Worm (Caenorhabditis elegans) whole organism, young adult: ENCODE results near the gene K09G1.2.
A peak's percentile ranks its signal among the peaks of the same experiment; 100 is the strongest.

Source experiments
- B0261.1 ChIP-seq: sonication (generic microtip); optimal IDR thresholded peaks from 2 replicates; lab custom pipeline; 2016; ENCODE audit warnings: mild to moderate bottlenecking, missing genetic modification characterization, moderate library complexity, missing compliant biosample characterization
- B0336.3 ChIP-seq: fragments of 200-800 bp; sonication (Bioruptor generic); IDR thresholded peaks from 2 replicates; pipeline ENCODE4 v1.3.6; 2022; ENCODE audit warnings: missing genetic modification characterization, missing compliant biosample characterization
- C06A6.2 ChIP-seq: fragments of 200-800 bp; sonication (Bioruptor generic); conservative IDR thresholded peaks from 2 replicates; pipeline ENCODE4 v1.3.6; 2022; ENCODE audit warnings: missing genetic modification characterization, missing compliant biosample characterization
- F10E7.11 ChIP-seq: sonication (generic microtip); optimal IDR thresholded peaks from 2 replicates; lab custom pipeline; 2017; ENCODE audit warnings: mild to moderate bottlenecking, missing genetic modification characterization, moderate library complexity, missing compliant biosample characterization
- F22D6.2 ChIP-seq: sonication (generic microtip); optimal IDR thresholded peaks from 2 replicates; lab custom pipeline; 2016; ENCODE audit warnings: mild to moderate bottlenecking, missing genetic modification characterization, missing compliant biosample characterization
- F23B12.7 ChIP-seq: sonication (generic microtip); optimal IDR thresholded peaks from 2 replicates; lab custom pipeline; 2017; ENCODE audit warnings: missing genetic modification characterization, mild to moderate bottlenecking, missing compliant biosample characterization, antibody characterized with exemption, moderate library complexity; ENCODE audit not compliant: insufficient read depth
- F33H1.4 ChIP-seq: fragments of 200-800 bp; sonication (Bioruptor generic); IDR thresholded peaks from 2 replicates; pipeline ENCODE4 v1.3.6; 2022; ENCODE audit warnings: missing genetic modification reagents, missing genetic modification characterization, missing compliant biosample characterization
- F37B4.10 ChIP-seq: fragments of 200-800 bp; sonication (Bioruptor generic); IDR thresholded peaks from 2 replicates; pipeline ENCODE4 v1.3.6; 2022; ENCODE audit warnings: missing genetic modification characterization, missing compliant biosample characterization
- F55B11.4 ChIP-seq: sonication (generic microtip); optimal IDR thresholded peaks from 2 replicates; lab custom pipeline; 2016; ENCODE audit warnings: missing compliant biosample characterization, missing genetic modification characterization, borderline replicate concordance; ENCODE audit not compliant: insufficient read depth
- F57C9.4 ChIP-seq: sonication (generic microtip); optimal IDR thresholded peaks from 2 replicates; lab custom pipeline; 2017; ENCODE audit warnings: mild to moderate bottlenecking, missing genetic modification characterization, missing compliant biosample characterization
- K11D2.4 ChIP-seq: fragments of 200-800 bp; sonication (Bioruptor generic); IDR thresholded peaks from 2 replicates; pipeline ENCODE4 v1.3.6; 2022; ENCODE audit warnings: missing genetic modification reagents, missing genetic modification characterization, missing compliant biosample characterization
- T26A5.8 ChIP-seq: sonication (generic microtip); optimal IDR thresholded peaks from 2 replicates; lab custom pipeline; 2016; ENCODE audit warnings: missing genetic modification characterization, missing compliant biosample characterization
- ZK185.1 ChIP-seq: sonication (generic microtip); optimal IDR thresholded peaks from 2 replicates; lab custom pipeline; 2016; ENCODE audit warnings: mild to moderate bottlenecking, missing genetic modification characterization, missing compliant biosample characterization; ENCODE audit not compliant: poor library complexity, severe bottlenecking
- aptf-2 ChIP-seq: fragments of 200-800 bp; sonication (Bioruptor generic); conservative IDR thresholded peaks from 2 replicates; pipeline ENCODE4 v1.3.6; 2022; ENCODE audit warnings: missing genetic modification reagents, missing genetic modification characterization, missing compliant biosample characterization
- aptf-3 ChIP-seq: fragments of 200-800 bp; sonication (Bioruptor generic); IDR thresholded peaks from 2 replicates; pipeline ENCODE4 v1.3.6; 2022; ENCODE audit warnings: missing genetic modification characterization, missing compliant biosample characterization
- athp-1 ChIP-seq: sonication (generic microtip); optimal IDR thresholded peaks from 2 replicates; lab custom pipeline; 2017; ENCODE audit warnings: mild to moderate bottlenecking, missing genetic modification characterization, missing compliant biosample characterization
- attf-6 ChIP-seq: fragments of 200-800 bp; sonication (Bioruptor generic); IDR thresholded peaks from 2 replicates; pipeline ENCODE4 v1.3.6; 2022; ENCODE audit warnings: missing genetic modification reagents, missing genetic modification characterization, missing compliant biosample characterization
- bed-2 ChIP-seq: fragments of 200-800 bp; sonication (Bioruptor generic); IDR thresholded peaks from 2 replicates; pipeline ENCODE4 v1.3.6; 2022; ENCODE audit warnings: missing genetic modification reagents, missing genetic modification characterization, missing compliant biosample characterization
- cebp-1 ChIP-seq, 2 experiments: fragments of 200-800 bp in 1 of 2; sonication (Bioruptor generic) in 1 of 2; sonication (generic microtip) in 1 of 2; IDR thresholded peaks in 1 of 2; optimal IDR thresholded peaks in 1 of 2; 2 replicates each; pipeline versions ENCODE4 v1.3.6 to Lab custom; 2017 to 2022; ENCODE audit warnings: missing compliant biosample characterization in 2 of 2, missing genetic modification characterization in 2 of 2, mild to moderate bottlenecking in 1 of 2, missing genetic modification reagents in 1 of 2, moderate library complexity in 1 of 2
- cebp-2 ChIP-seq: fragments of 200-800 bp; sonication (Bioruptor generic); IDR thresholded peaks from 2 replicates; pipeline ENCODE4 v1.3.6; 2022; ENCODE audit warnings: missing genetic modification characterization, missing compliant biosample characterization
- ceh-100 ChIP-seq: fragments of 200-800 bp; sonication (Bioruptor generic); IDR thresholded peaks from 2 replicates; pipeline ENCODE4 v1.3.6; 2022; ENCODE audit warnings: missing genetic modification reagents, missing genetic modification characterization, missing compliant biosample characterization
- ceh-58 ChIP-seq: fragments of 200-800 bp; sonication (Bioruptor generic); IDR thresholded peaks from 2 replicates; pipeline ENCODE4 v1.3.6; 2022; ENCODE audit warnings: missing genetic modification characterization, missing compliant biosample characterization
- ceh-79 ChIP-seq: sonication (generic microtip); optimal IDR thresholded peaks from 2 replicates; lab custom pipeline; 2017; ENCODE audit warnings: mild to moderate bottlenecking, missing genetic modification characterization, missing compliant biosample characterization
- ceh-91 ChIP-seq: fragments of 200-800 bp; sonication (Bioruptor generic); IDR thresholded peaks from 2 replicates; pipeline ENCODE4 v1.3.6; 2022; ENCODE audit warnings: missing genetic modification reagents, missing genetic modification characterization, missing compliant biosample characterization
- dpff-1 ChIP-seq: sonication (generic microtip); optimal IDR thresholded peaks from 2 replicates; lab custom pipeline; 2017; ENCODE audit warnings: mild to moderate bottlenecking, missing genetic modification characterization, missing compliant biosample characterization
- efl-1 ChIP-seq: fragments of 150-350 bp; optimal IDR thresholded peaks from 2 replicates; lab custom pipeline; 2014; ENCODE audit warnings: missing biosample characterization, missing genetic modification reagents, missing genetic modification characterization
- ekl-4 ChIP-seq: fragments of 200-800 bp; sonication (Bioruptor generic); IDR thresholded peaks from 2 replicates; pipeline ENCODE4 v1.3.6; 2022; ENCODE audit warnings: missing genetic modification reagents, missing genetic modification characterization, missing compliant biosample characterization
- fkh-3 ChIP-seq: sonication (generic microtip); optimal IDR thresholded peaks from 2 replicates; lab custom pipeline; 2016; ENCODE audit warnings: mild to moderate bottlenecking, missing genetic modification characterization, missing compliant biosample characterization
- him-1 ChIP-seq: sonication (generic microtip); optimal IDR thresholded peaks from 2 replicates; lab custom pipeline; 2016; ENCODE audit warnings: missing genotype, missing genetic modification reagents, missing genetic modification characterization, missing compliant biosample characterization
- hlh-26 ChIP-seq: fragments of 200-800 bp; sonication (Bioruptor generic); conservative IDR thresholded peaks from 2 replicates; pipeline ENCODE4 v1.3.6; 2022; ENCODE audit warnings: missing genetic modification reagents, missing genetic modification characterization, missing compliant biosample characterization
- hrde-1 ChIP-seq: sonication (generic microtip); optimal IDR thresholded peaks from 2 replicates; lab custom pipeline; 2016; ENCODE audit warnings: missing genetic modification characterization, mild to moderate bottlenecking, missing compliant biosample characterization, moderate library complexity, missing genotype, missing genetic modification reagents, borderline replicate concordance
- madf-3 ChIP-seq: fragments of 200-800 bp; sonication (Bioruptor generic); IDR thresholded peaks from 2 replicates; pipeline ENCODE4 v1.3.6; 2022; ENCODE audit warnings: missing genetic modification reagents, missing genetic modification characterization, missing compliant biosample characterization
- madf-6 ChIP-seq: fragments of 200-800 bp; sonication (Bioruptor generic); IDR thresholded peaks from 2 replicates; pipeline ENCODE4 v1.3.6; 2022; ENCODE audit warnings: missing genetic modification reagents, missing genetic modification characterization, missing compliant biosample characterization
- madf-8 ChIP-seq: fragments of 200-800 bp; sonication (Bioruptor generic); conservative IDR thresholded peaks from 2 replicates; pipeline ENCODE4 v1.3.6; 2022; ENCODE audit warnings: missing genetic modification reagents, missing genetic modification characterization, missing compliant biosample characterization
- mes-4 ChIP-seq: sonication (generic microtip); optimal IDR thresholded peaks from 2 replicates; lab custom pipeline; 2016; ENCODE audit warnings: missing genotype, missing genetic modification characterization, missing compliant biosample characterization
- nfyb-1 ChIP-seq: fragments of 200-800 bp; sonication (Bioruptor generic); IDR thresholded peaks from 2 replicates; pipeline ENCODE4 v1.3.6; 2022; ENCODE audit warnings: missing genetic modification reagents, missing genetic modification characterization, missing compliant biosample characterization
- nhr-179 ChIP-seq: sonication (generic microtip); optimal IDR thresholded peaks from 2 replicates; lab custom pipeline; 2016; ENCODE audit warnings: mild to moderate bottlenecking, missing genetic modification characterization, missing compliant biosample characterization
- rcor-1 ChIP-seq: fragments of 200-800 bp; sonication (Bioruptor generic); IDR thresholded peaks from 2 replicates; pipeline ENCODE4 v1.3.6; 2022; ENCODE audit warnings: missing genetic modification reagents, missing genetic modification characterization, missing compliant biosample characterization
- rec-8 ChIP-seq, 2 experiments: sonication (generic microtip); optimal IDR thresholded peaks; 2 replicates each; lab custom pipeline; 2016; ENCODE audit warnings: mild to moderate bottlenecking in 2 of 2, missing genetic modification characterization in 2 of 2, missing genetic modification reagents in 2 of 2, missing genotype in 2 of 2, missing biosample characterization in 1 of 2, missing compliant biosample characterization in 1 of 2, moderate library complexity in 1 of 2
- sdz-38 ChIP-seq: sonication (generic microtip); optimal IDR thresholded peaks from 2 replicates; lab custom pipeline; 2016; ENCODE audit warnings: missing genotype, missing genetic modification characterization, missing compliant biosample characterization
- snpc-1.3 ChIP-seq: sonication (generic microtip); optimal IDR thresholded peaks from 2 replicates; lab custom pipeline; 2017; ENCODE audit warnings: missing genetic modification characterization, mild to moderate bottlenecking, missing compliant biosample characterization, antibody characterized with exemption, moderate library complexity, missing genotype, missing genetic modification reagents; ENCODE audit not compliant: insufficient read depth
- somi-1 ChIP-seq: fragments of 200-800 bp; sonication (Bioruptor generic); optimal IDR thresholded peaks from 2 replicates; lab custom pipeline; 2018; ENCODE audit warnings: mild to moderate bottlenecking, missing genetic modification characterization, missing compliant biosample characterization
- tbx-9 ChIP-seq: sonication (generic microtip); optimal IDR thresholded peaks from 2 replicates; lab custom pipeline; 2016; ENCODE audit warnings: borderline replicate concordance, missing genetic modification characterization, inconsistent platforms, missing compliant biosample characterization
- zim-3 ChIP-seq: sonication (generic microtip); optimal IDR thresholded peaks from 2 replicates; lab custom pipeline; 2017; ENCODE audit warnings: mild to moderate bottlenecking, missing genetic modification characterization, moderate library complexity, missing compliant biosample characterization
- ztf-22 ChIP-seq: fragments of 200-800 bp; sonication (Bioruptor generic); optimal IDR thresholded peaks from 2 replicates; lab custom pipeline; 2018; ENCODE audit warnings: mild to moderate bottlenecking, missing genetic modification characterization, moderate library complexity, missing compliant biosample characterization
- ztf-26 ChIP-seq: sonication (generic microtip); optimal IDR thresholded peaks from 2 replicates; lab custom pipeline; 2017; ENCODE audit warnings: missing genetic modification characterization, missing compliant biosample characterization
- ztf-28 ChIP-seq: fragments of 200-800 bp; sonication (Bioruptor generic); IDR thresholded peaks from 2 replicates; pipeline ENCODE4 v1.3.6; 2022; ENCODE audit warnings: missing genetic modification reagents, missing genetic modification characterization, missing compliant biosample characterization
- ztf-6 ChIP-seq: fragments of 200-800 bp; sonication (Bioruptor generic); IDR thresholded peaks from 2 replicates; pipeline ENCODE4 v1.3.6; 2022; ENCODE audit warnings: missing genetic modification reagents, missing genetic modification characterization, missing compliant biosample characterization

The K09G1.2 gene

DNA sequence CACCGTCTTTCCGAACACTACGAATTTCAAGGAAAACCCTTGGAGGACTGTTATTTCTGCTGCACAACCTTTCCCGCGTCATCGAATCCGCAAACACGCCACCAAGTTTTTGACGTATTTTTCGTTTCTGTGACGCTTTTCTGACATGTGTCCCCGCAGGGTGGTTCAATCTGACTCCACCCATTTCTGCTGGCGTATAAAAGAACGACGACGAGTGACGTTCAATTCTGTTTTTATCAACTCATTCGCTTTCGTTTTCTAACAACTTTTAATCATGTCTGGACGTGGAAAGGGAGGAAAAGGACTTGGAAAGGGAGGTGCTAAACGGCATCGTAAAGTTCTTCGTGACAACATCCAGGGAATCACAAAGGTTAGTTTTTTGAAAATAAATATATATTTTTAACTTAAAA lies 43.6 kb upstream of the K09G1.2 start, which contains the start of gene his-37 (continued):
- TF ChIP-seq F10E7.11 = no peak
- no peak for TF ChIP-seq dpff-1
- TF ChIP-seq F57C9.4 (tag; lab: Kevin White, UChicago) = peak; percentile 64
- peak; percentile 93 for TF ChIP-seq madf-3 (GFP tag; lab: Robert Waterston, UW)
- peak; percentile 94 for TF ChIP-seq F23B12.7
- TF ChIP-seq C06A6.2 (GFP tag; lab: Robert Waterston, UW) = peak; percentile 96
- TF ChIP-seq ztf-26 = peak; percentile 98
- TF ChIP-seq him-1 = no peak
- peak; percentile 92 for TF ChIP-seq F22D6.2
- no peak for TF ChIP-seq madf-8 (GFP tag; lab: Robert Waterston, UW)
- no peak for TF ChIP-seq zim-3
- TF ChIP-seq madf-6 (GFP tag; lab: Robert Waterston, UW) = peak; percentile 33; the same call in 1 of the 2 replicates
- no peak for TF ChIP-seq sdz-38 (tag; lab: Kevin White, UChicago)
- TF ChIP-seq ekl-4 (GFP tag; lab: Robert Waterston, UW) = peak; percentile 93
- TF ChIP-seq aptf-2 = no peak
- TF ChIP-seq K11D2.4 (GFP tag; lab: Robert Waterston, UW) = peak; percentile 98
- TF ChIP-seq ceh-100 = peak; percentile 76
- no peak for TF ChIP-seq rec-8 (tag; optimal IDR thresholded peaks at IDR 0.05; lab: Kevin White, UChicago)
- no peak for TF ChIP-seq mes-4
- TF ChIP-seq B0336.3 (GFP tag; lab: Robert Waterston, UW) = peak; percentile 96
- TF ChIP-seq nhr-179 (tag; lab: Kevin White, UChicago) = no peak
- no peak for TF ChIP-seq aptf-3 (GFP tag; lab: Robert Waterston, UW)
- TF ChIP-seq hrde-1 (tag; lab: Kevin White, UChicago) = no peak
- 0 out of 2 replicates have a peak, but pooled peaks have one; percentile 45 for TF ChIP-seq ztf-28
- TF ChIP-seq efl-1 (GFP tag; lab: Kevin White, UChicago) = peak; percentile 38
- TF ChIP-seq B0261.1 (tag; lab: Kevin White, UChicago) = peak; percentile 29
- no peak for TF ChIP-seq hlh-26 (GFP tag; lab: Robert Waterston, UW)
- TF ChIP-seq ceh-91 = no peak
- no peak for TF ChIP-seq F55B11.4 (tag; lab: Kevin White, UChicago)
- TF ChIP-seq bed-2 (GFP tag; lab: Robert Waterston, UW) = no peak
- TF ChIP-seq cebp-1 (GFP tag; IDR thresholded peaks at IDR 0.05; lab: Robert Waterston, UW) = peak; percentile 78
- peak; percentile 96 for TF ChIP-seq cebp-1 (tag; optimal IDR thresholded peaks at IDR 0.05; lab: Kevin White, UChicago)
- peak; percentile 98 for TF ChIP-seq somi-1 (GFP tag; lab: Kevin White, UChicago)
- peak; percentile 55 for TF ChIP-seq F33H1.4 (GFP tag; lab: Robert Waterston, UW)
- no peak for TF ChIP-seq fkh-3
- no peak for TF ChIP-seq ceh-58
- peak; percentile 93 for TF ChIP-seq ztf-6 (GFP tag; lab: Robert Waterston, UW)
- TF ChIP-seq tbx-9 (tag; lab: Kevin White, UChicago) = no peak
- peak; percentile 97 for TF ChIP-seq nfyb-1 (GFP tag; lab: Robert Waterston, UW)
- TF ChIP-seq ztf-22 (GFP tag; lab: Kevin White, UChicago) = peak; percentile 94
- peak; percentile 59 for TF ChIP-seq athp-1 (tag; lab: Kevin White, UChicago)
- TF ChIP-seq ceh-79 (tag; lab: Kevin White, UChicago) = no peak
- peak; percentile 26 for TF ChIP-seq snpc-1.3 (tag; lab: Kevin White, UChicago)
- peak; percentile 95 for TF ChIP-seq F37B4.10 (GFP tag; lab: Robert Waterston, UW)
- TF ChIP-seq ZK185.1 = peak; percentile 93
- TF ChIP-seq attf-6 (GFP tag; lab: Robert Waterston, UW) = no peak
- TF ChIP-seq rcor-1 (GFP tag; lab: Robert Waterston, UW) = peak; percentile 90
- TF ChIP-seq cebp-2 (GFP tag; lab: Robert Waterston, UW) = peak; percentile 88; the same call in 1 of the 2 replicates
- TF ChIP-seq T26A5.8 (tag; lab: Kevin White, UChicago) = no peak
